Worm (Caenorhabditis elegans) whole organism, early embryonic: Measurements from ENCODE around the gene F10E9.12.

Experiments used
- ama-1 ChIP-seq: fragments of 150-350 bp; optimal IDR thresholded peaks from 2 replicates; lab custom pipeline; 2014
- ceh-13 ChIP-seq: fragments of 200-800 bp; sonication (Bioruptor generic); optimal IDR thresholded peaks from 2 replicates; lab custom pipeline; 2018; ENCODE audit warnings: mild to moderate bottlenecking, missing genetic modification characterization, missing compliant biosample characterization
- hmbx-1 ChIP-seq: sonication (generic microtip); optimal IDR thresholded peaks from 2 replicates; lab custom pipeline; 2016; ENCODE audit warnings: mild to moderate bottlenecking, missing genetic modification characterization, missing compliant biosample characterization
- pes-1 ChIP-seq: fragments of 200-800 bp; sonication (Bioruptor generic); IDR thresholded peaks from 2 replicates; pipeline ENCODE4 v1.3.6; 2022; ENCODE audit warnings: missing genetic modification reagents, missing genetic modification characterization, missing compliant biosample characterization
- scrt-1 ChIP-seq: fragments of 200-800 bp; sonication (Bioruptor generic); IDR thresholded peaks from 2 replicates; pipeline ENCODE4 v1.3.6; 2022; ENCODE audit warnings: missing genetic modification characterization, missing compliant biosample characterization
- tbx-11 ChIP-seq: fragments of 200-800 bp; sonication (Bioruptor generic); IDR thresholded peaks from 2 replicates; pipeline ENCODE4 v1.3.6; 2022; ENCODE audit warnings: missing genetic modification characterization, missing compliant biosample characterization
- tra-4 ChIP-seq: sonication (generic microtip); optimal IDR thresholded peaks from 2 replicates; lab custom pipeline; 2017; ENCODE audit warnings: missing genetic modification characterization, missing compliant biosample characterization

DNA sequence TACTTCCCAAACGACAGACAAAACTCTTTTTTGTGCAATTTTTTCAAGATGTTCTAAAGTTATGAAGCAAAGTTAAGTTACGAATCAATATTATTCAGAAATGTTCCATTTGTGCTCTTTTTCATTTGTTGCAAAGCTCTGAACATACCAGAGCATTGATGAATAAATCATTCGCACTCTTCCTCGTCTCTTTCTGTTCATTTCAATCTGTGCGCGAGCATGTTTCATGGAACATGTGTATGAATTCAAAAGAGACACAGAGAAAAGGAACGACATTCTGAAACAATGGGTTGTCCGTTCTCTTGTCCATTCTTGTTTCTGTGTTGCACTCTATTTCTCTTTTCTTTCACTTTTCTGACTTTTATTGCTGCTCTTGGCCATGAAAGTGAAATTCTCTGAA is 44.0 kb upstream of the F10E9.12 start:
- TF ChIP-seq tra-4 (tag; lab: Kevin White, UChicago) (no peak), pes-1 (GFP tag; lab: Robert Waterston, UW) (no peak), ama-1 (no peak), ceh-13 (no peak), scrt-1 (GFP tag; lab: Robert Waterston, UW) (no peak), hmbx-1 (tag; lab: Kevin White, UChicago) (no peak), tbx-11 (GFP tag; lab: Robert Waterston, UW) (no peak)
